Fruit fly (Drosophila melanogaster) whole organism, embryonic: Measurements from ENCODE around the gene Kah.

Experiments used
- Abd-B ChIP-seq: fragments of 200-800 bp; sonication (Bioruptor generic); optimal IDR thresholded peaks from 2 replicates; lab custom pipeline; 2018; ENCODE audit warnings: missing biosample characterization, mild to moderate bottlenecking, missing genetic modification characterization, moderate library complexity
- Adf1 ChIP-seq: fragments of 200-800 bp; sonication (Bioruptor generic); IDR thresholded peaks from 2 replicates; pipeline ENCODE4 v1.3.6; 2022; ENCODE audit warnings: missing biosample characterization, missing genetic modification characterization
- CG10565 ChIP-seq: fragments of 200-800 bp; sonication (Bioruptor generic); optimal IDR thresholded peaks from 3 replicates; lab custom pipeline; 2016; ENCODE audit warnings: missing biosample characterization, mild to moderate bottlenecking, missing genetic modification characterization
- CG12071 ChIP-seq: fragments of 200-800 bp; sonication (Bioruptor generic); optimal IDR thresholded peaks from 3 replicates; lab custom pipeline; 2018; ENCODE audit warnings: missing biosample characterization, mild to moderate bottlenecking, missing genetic modification characterization
- CG13894 ChIP-seq: fragments of 200-800 bp; sonication (Bioruptor generic); optimal IDR thresholded peaks from 3 replicates; lab custom pipeline; 2018; ENCODE audit warnings: missing biosample characterization, mild to moderate bottlenecking, missing genetic modification characterization, moderate library complexity
- CG14965 ChIP-seq: fragments of 200-800 bp; sonication (Bioruptor generic); optimal IDR thresholded peaks from 2 replicates; lab custom pipeline; 2016; ENCODE audit warnings: missing biosample characterization, missing genetic modification characterization, borderline replicate concordance
- CG15269 ChIP-seq: fragments of 200-800 bp; sonication (Bioruptor generic); optimal IDR thresholded peaks from 2 replicates; lab custom pipeline; 2018; ENCODE audit warnings: missing biosample characterization, mild to moderate bottlenecking, missing genetic modification characterization, moderate library complexity
- CG16863 ChIP-seq: fragments of 200-800 bp; sonication (Bioruptor generic); optimal IDR thresholded peaks from 3 replicates; lab custom pipeline; 2016; ENCODE audit warnings: missing biosample characterization, missing genetic modification characterization
- CG18599 ChIP-seq: fragments of 200-800 bp; sonication (Bioruptor generic); optimal IDR thresholded peaks from 3 replicates; lab custom pipeline; 2017; ENCODE audit warnings: missing biosample characterization, missing genetic modification characterization, mild to moderate bottlenecking, moderate library complexity, missing genetic modification reagents
- CG18764 ChIP-seq: fragments of 200-800 bp; sonication (Bioruptor generic); optimal IDR thresholded peaks from 3 replicates; lab custom pipeline; 2016; ENCODE audit warnings: missing biosample characterization, missing genetic modification characterization
- CG31224 ChIP-seq: fragments of 200-800 bp; sonication (Bioruptor generic); IDR thresholded peaks from 2 replicates; pipeline ENCODE4 v1.3.6; 2022; ENCODE audit warnings: missing biosample characterization, missing genetic modification characterization
- CG43689 ChIP-seq: fragments of 200-800 bp; sonication (Bioruptor generic); IDR thresholded peaks from 2 replicates; pipeline ENCODE4 v1.3.6; 2022; ENCODE audit warnings: missing biosample characterization, missing genetic modification characterization
- CG6272 ChIP-seq: fragments of 200-800 bp; sonication (Bioruptor generic); IDR thresholded peaks from 2 replicates; pipeline ENCODE4 v1.3.6; 2022; ENCODE audit warnings: missing biosample characterization, missing genetic modification characterization
- CG7357 ChIP-seq: fragments of 200-800 bp; sonication (Bioruptor generic); IDR thresholded peaks from 3 replicates; pipeline ENCODE4 v1.3.6; 2022; ENCODE audit warnings: missing biosample characterization, missing genetic modification characterization
- CG8359 ChIP-seq: fragments of 200-800 bp; sonication (Bioruptor generic); optimal IDR thresholded peaks from 2 replicates; lab custom pipeline; 2017; ENCODE audit warnings: missing biosample characterization, mild to moderate bottlenecking, missing genetic modification characterization, borderline replicate concordance
- CTCF ChIP-seq: fragments of 200-800 bp; sonication (Bioruptor generic); optimal IDR thresholded peaks from 2 replicates; lab custom pipeline; 2017; ENCODE audit warnings: missing biosample characterization, mild to moderate bottlenecking, missing genetic modification characterization, moderate library complexity
- Dip2 ChIP-seq: fragments of 200-800 bp; sonication (Bioruptor generic); IDR thresholded peaks from 2 replicates; pipeline ENCODE4 v1.3.6; 2022; ENCODE audit warnings: missing biosample characterization, missing genetic modification characterization
- GATAe ChIP-seq: fragments of 200-800 bp; sonication (Bioruptor generic); conservative IDR thresholded peaks from 2 replicates; pipeline ENCODE4 v1.3.6; 2022; ENCODE audit warnings: missing biosample characterization, missing genetic modification characterization
- H2.0 ChIP-seq: fragments of 200-800 bp; sonication (Bioruptor generic); IDR thresholded peaks from 2 replicates; pipeline ENCODE4 v1.3.6; 2022; ENCODE audit warnings: missing biosample characterization, missing genetic modification characterization
- HmgZ ChIP-seq: fragments of 200-800 bp; sonication (Bioruptor generic); optimal IDR thresholded peaks from 2 replicates; lab custom pipeline; 2018; ENCODE audit warnings: missing biosample characterization, mild to moderate bottlenecking, missing genetic modification characterization
- Hr51 ChIP-seq, 2 experiments: fragments of 200-800 bp; sonication (Bioruptor generic); optimal IDR thresholded peaks; 2 replicates in 1 of 2; 3 replicates in 1 of 2; lab custom pipeline; 2016 to 2018; ENCODE audit warnings: missing biosample characterization in 2 of 2, missing genetic modification characterization in 2 of 2, mild to moderate bottlenecking in 1 of 2, moderate library complexity in 1 of 2
- NC2β ChIP-seq: fragments of 200-800 bp; sonication (Bioruptor generic); optimal IDR thresholded peaks from 2 replicates; lab custom pipeline; 2016; ENCODE audit warnings: missing biosample characterization, missing genetic modification characterization
- Nf-YB ChIP-seq: fragments of 200-800 bp; sonication (Bioruptor generic); optimal IDR thresholded peaks from 3 replicates; lab custom pipeline; 2019; ENCODE audit warnings: missing biosample characterization, mild to moderate bottlenecking, missing genetic modification characterization, moderate library complexity
- Rfx ChIP-seq: fragments of 200-800 bp; sonication (Bioruptor generic); IDR thresholded peaks from 2 replicates; pipeline ENCODE4 v1.3.6; 2022; ENCODE audit warnings: missing biosample characterization, missing genetic modification characterization
- Xbp1 ChIP-seq: fragments of 200-800 bp; sonication (Bioruptor generic); optimal IDR thresholded peaks from 3 replicates; lab custom pipeline; 2016; ENCODE audit warnings: missing biosample characterization, mild to moderate bottlenecking, missing genetic modification characterization
- Xrp1 ChIP-seq: fragments of 200-800 bp; sonication (Bioruptor generic); IDR thresholded peaks from 2 replicates; pipeline ENCODE4 v1.3.6; 2022; ENCODE audit warnings: missing biosample characterization, missing genetic modification characterization
- YL-1 ChIP-seq: fragments of 200-800 bp; sonication (Bioruptor generic); optimal IDR thresholded peaks from 3 replicates; lab custom pipeline; 2017; ENCODE audit warnings: missing biosample characterization, mild to moderate bottlenecking, missing genetic modification characterization
- ase ChIP-seq: fragments of 200-800 bp; sonication (Bioruptor generic); IDR thresholded peaks from 3 replicates; pipeline ENCODE4 v1.3.6; 2022; ENCODE audit warnings: missing biosample characterization, missing genetic modification characterization
- chif ChIP-seq, 2 experiments: fragments of 200-800 bp; sonication (Bioruptor generic); optimal IDR thresholded peaks; 3 replicates each; lab custom pipeline; 2016; ENCODE audit warnings: missing biosample characterization in 2 of 2, missing genetic modification characterization in 2 of 2
- danr ChIP-seq: fragments of 200-800 bp; sonication (Bioruptor generic); IDR thresholded peaks from 2 replicates; pipeline ENCODE4 v1.3.6; 2022; ENCODE audit warnings: missing biosample characterization, missing genetic modification characterization
- dimm ChIP-seq: fragments of 200-800 bp; sonication (Bioruptor generic); IDR thresholded peaks from 2 replicates; pipeline ENCODE4 v1.3.6; 2022; ENCODE audit warnings: missing biosample characterization, missing genetic modification characterization
- disco-r ChIP-seq: fragments of 200-800 bp; sonication (Bioruptor generic); optimal IDR thresholded peaks from 2 replicates; lab custom pipeline; 2016; ENCODE audit warnings: missing biosample characterization, missing genetic modification characterization
- dpn ChIP-seq, 2 experiments: fragments of 200-800 bp; sonication (Bioruptor generic); optimal IDR thresholded peaks; 3 replicates each; lab custom pipeline; 2016; ENCODE audit warnings: missing biosample characterization in 2 of 2, missing genetic modification characterization in 2 of 2
- dysf ChIP-seq: fragments of 200-800 bp; sonication (Bioruptor generic); IDR thresholded peaks from 3 replicates; pipeline ENCODE4 v1.3.6; 2022; ENCODE audit warnings: missing biosample characterization, missing genetic modification characterization
- eve ChIP-seq, 2 experiments: fragments of >200 bp; optimal IDR thresholded peaks; 2 replicates each; lab custom pipeline; 2017; ENCODE audit warnings: missing biosample characterization in 2 of 2, missing genetic modification characterization in 2 of 2
- fd3F ChIP-seq: fragments of 200-800 bp; sonication (Bioruptor generic); optimal IDR thresholded peaks from 2 replicates; lab custom pipeline; 2018; ENCODE audit warnings: missing biosample characterization, mild to moderate bottlenecking, missing genetic modification characterization, moderate library complexity
- ftz-f1 ChIP-seq: fragments of 200-800 bp; sonication (Bioruptor generic); optimal IDR thresholded peaks from 2 replicates; lab custom pipeline; 2016; ENCODE audit warnings: missing biosample characterization, missing genetic modification characterization
- fu2 ChIP-seq: fragments of 200-800 bp; sonication (Bioruptor generic); optimal IDR thresholded peaks from 2 replicates; lab custom pipeline; 2016; ENCODE audit warnings: missing biosample characterization, missing genetic modification characterization
- gsb ChIP-seq: fragments of 200-800 bp; sonication (Bioruptor generic); IDR thresholded peaks from 2 replicates; pipeline ENCODE4 v1.3.6; 2022; ENCODE audit warnings: missing biosample characterization, missing genetic modification characterization
- hb ChIP-seq: fragments of 200-800 bp; sonication (Bioruptor generic); IDR thresholded peaks from 3 replicates; pipeline ENCODE4 v1.3.6; 2022; ENCODE audit warnings: missing biosample characterization, missing genetic modification characterization; ENCODE audit not compliant: partially characterized antibody
- inv ChIP-seq: fragments of 200-800 bp; sonication (Bioruptor generic); IDR thresholded peaks from 2 replicates; pipeline ENCODE4 v1.3.6; 2022; ENCODE audit warnings: missing biosample characterization, missing genetic modification characterization; ENCODE audit not compliant: partially characterized antibody
- kah ChIP-seq: fragments of 200-800 bp; sonication (Bioruptor generic); optimal IDR thresholded peaks from 2 replicates; lab custom pipeline; 2018; ENCODE audit warnings: missing biosample characterization, mild to moderate bottlenecking, missing genetic modification characterization
- klu ChIP-seq: fragments of 200-800 bp; sonication (Bioruptor generic); IDR thresholded peaks from 2 replicates; pipeline ENCODE4 v1.3.6; 2022; ENCODE audit warnings: missing biosample characterization, missing genetic modification characterization
- mam ChIP-seq: fragments of 200-800 bp; sonication (Bioruptor generic); optimal IDR thresholded peaks from 3 replicates; lab custom pipeline; 2016; ENCODE audit warnings: missing biosample characterization, missing genetic modification characterization
- org-1 ChIP-seq: fragments of 200-800 bp; sonication (Bioruptor generic); optimal IDR thresholded peaks from 2 replicates; lab custom pipeline; 2017; ENCODE audit warnings: missing biosample characterization, missing genetic modification characterization
- pum ChIP-seq: fragments of 200-800 bp; sonication (Bioruptor generic); optimal IDR thresholded peaks from 2 replicates; lab custom pipeline; 2016; ENCODE audit warnings: missing biosample characterization, missing genetic modification characterization
- sens ChIP-seq: fragments of 200-800 bp; sonication (Bioruptor generic); peaks from one replicate; lab custom pipeline; 2016; ENCODE audit warnings: missing biosample characterization, missing genetic modification characterization
- seq ChIP-seq: fragments of 200-800 bp; sonication (Bioruptor generic); IDR thresholded peaks from 2 replicates; pipeline ENCODE4 v1.3.6; 2022; ENCODE audit warnings: missing biosample characterization, missing genetic modification characterization
- stc ChIP-seq: fragments of 200-800 bp; sonication (Bioruptor generic); IDR thresholded peaks from 2 replicates; pipeline ENCODE4 v1.3.6; 2022; ENCODE audit warnings: missing biosample characterization, missing genetic modification characterization
- vvl ChIP-seq: fragments of 200-800 bp; sonication (Bioruptor generic); IDR thresholded peaks from 2 replicates; pipeline ENCODE4 v1.3.6; 2022; ENCODE audit warnings: missing biosample characterization, missing genetic modification characterization

The Kah gene

DNA sequence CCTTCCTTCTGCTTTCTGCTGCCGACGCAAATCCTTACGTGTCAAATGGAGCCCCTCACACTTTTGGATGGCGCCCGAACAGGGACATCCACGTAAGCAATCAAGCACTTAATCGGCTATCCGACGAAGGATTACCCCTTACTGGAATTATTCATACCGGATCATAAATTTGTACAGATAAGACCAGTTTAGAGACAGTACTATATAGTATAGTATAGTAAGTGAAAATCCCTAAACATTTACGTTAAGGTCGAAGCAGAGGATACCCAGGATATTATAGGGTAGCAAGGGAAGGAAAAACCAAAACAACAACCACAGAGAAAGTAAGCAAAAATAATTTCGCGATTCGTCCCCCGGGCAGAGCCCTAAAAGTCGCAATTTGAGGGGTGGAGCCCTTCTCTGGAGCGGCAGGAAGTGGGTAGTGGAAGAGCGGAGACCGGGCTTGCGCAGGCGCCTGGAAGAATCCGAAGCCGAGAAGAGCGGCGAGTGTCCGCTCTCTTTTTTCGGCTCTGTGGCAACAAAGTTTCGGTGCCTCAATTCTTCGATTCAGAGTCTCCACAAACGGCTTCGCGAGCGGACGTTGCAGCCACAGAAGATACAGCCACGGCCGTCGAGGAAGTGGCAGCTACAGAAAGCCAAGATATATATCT is 43.4 kb downstream of the Kah start (continued):
- peak; percentile 58; the same call in 1 of the 3 replicates for TF ChIP-seq ase
- peak; percentile 49 to 71 for TF ChIP-seq Hr51 (GFP tag; optimal IDR thresholded peaks at IDR 0.05; lab: Kevin White, UChicago)
- TF ChIP-seq Xrp1 (GFP tag; lab: Robert Waterston, UW) = peak; percentile 65
- TF ChIP-seq CG15269 (tag; lab: Kevin White, UChicago) = peak; percentile 72
- no peak for TF ChIP-seq YL-1 (GFP tag; lab: Kevin White, UChicago)
- TF ChIP-seq stc (GFP tag; lab: Robert Waterston, UW) = 0 out of 2 replicates have a peak, but pooled peaks have one; percentile 33
- TF ChIP-seq danr = peak; percentile 36; the same call in 1 of the 2 replicates
- TF ChIP-seq CTCF (GFP tag; lab: Kevin White, UChicago) = no peak
- TF ChIP-seq chif (GFP tag; optimal IDR thresholded peaks at IDR 0.05; lab: Kevin White, UChicago) = peak; percentile 30 to 70
- 0 out of 3 replicates have a peak, but pooled peaks have one; percentile 38 for TF ChIP-seq CG7357 (GFP tag; lab: Robert Waterston, UW)
- peak; percentile 51 for TF ChIP-seq H2.0 (GFP tag; lab: Robert Waterston, UW)
- TF ChIP-seq org-1 (GFP tag; lab: Kevin White, UChicago) = peak; percentile 66
- 0 out of 2 replicates have a peak, but pooled peaks have one; percentile 17 for TF ChIP-seq CG43689 (GFP tag; lab: Robert Waterston, UW)
- TF ChIP-seq GATAe = no peak; the same call in 1 of the 2 replicates
- peak; percentile 74 for TF ChIP-seq Xbp1
- TF ChIP-seq disco-r (GFP tag; lab: Kevin White, UChicago) = no peak
- peak; percentile 28 for TF ChIP-seq CG16863 (GFP tag; lab: Kevin White, UChicago)
- peak; percentile 25 for TF ChIP-seq Abd-B (GFP tag; lab: Kevin White, UChicago)
- TF ChIP-seq fd3F (GFP tag; lab: Kevin White, UChicago) = peak; percentile 51
- TF ChIP-seq ftz-f1 = no peak
- TF ChIP-seq CG14965 (GFP tag; lab: Kevin White, UChicago) = no peak
- TF ChIP-seq eve (GFP tag; optimal IDR thresholded peaks at IDR 0.05; lab: Kevin White, UChicago) = peak in 1 of 2 experiments; percentile 29
- peak; percentile 14 for TF ChIP-seq NC2β (GFP tag; lab: Kevin White, UChicago)
- TF ChIP-seq CG18764 (GFP tag; lab: Kevin White, UChicago) = no peak
- TF ChIP-seq pum (GFP tag; lab: Kevin White, UChicago) = peak; percentile 39
- peak; percentile 91 for TF ChIP-seq sens
- TF ChIP-seq CG12071 = peak; percentile 67
- no peak for TF ChIP-seq Dip2 (GFP tag; lab: Robert Waterston, UW)
- TF ChIP-seq dimm = 0 out of 2 replicates have a peak, but pooled peaks have one; percentile 6
- TF ChIP-seq vvl (GFP tag; lab: Robert Waterston, UW) = peak; percentile 81
- TF ChIP-seq Rfx (GFP tag; lab: Robert Waterston, UW) = peak; percentile 83
- TF ChIP-seq HmgZ (tag; lab: Kevin White, UChicago) = peak; percentile 76
- TF ChIP-seq Adf1 (GFP tag; lab: Robert Waterston, UW) = peak; percentile 44
- peak; percentile 57 for TF ChIP-seq fu2
- no peak for TF ChIP-seq CG8359 (GFP tag; lab: Kevin White, UChicago)
- peak; percentile 84 for TF ChIP-seq CG13894 (tag; lab: Kevin White, UChicago)
- TF ChIP-seq dpn (GFP tag; optimal IDR thresholded peaks at IDR 0.05; lab: Kevin White, UChicago) = peak; percentile 60 to 69
- no peak for TF ChIP-seq hb
- TF ChIP-seq inv = no peak
- TF ChIP-seq CG6272 (GFP tag; lab: Robert Waterston, UW) = 0 out of 2 replicates have a peak, but pooled peaks have one; percentile 12
- peak; percentile 80 for TF ChIP-seq dysf (GFP tag; lab: Robert Waterston, UW)
- no peak; the same call in 1 of the 2 replicates for TF ChIP-seq gsb (GFP tag; lab: Robert Waterston, UW)
- peak; percentile 93 for TF ChIP-seq CG18599
- TF ChIP-seq klu (GFP tag; lab: Robert Waterston, UW) = peak; percentile 28; the same call in 1 of the 2 replicates
- no peak for TF ChIP-seq Nf-YB
- TF ChIP-seq mam (GFP tag; lab: Kevin White, UChicago) = peak; percentile 76
- no peak for TF ChIP-seq CG10565 (GFP tag; lab: Kevin White, UChicago)
- TF ChIP-seq CG31224 (GFP tag; lab: Robert Waterston, UW) = peak; percentile 50
- no peak for TF ChIP-seq kah (GFP tag; lab: Kevin White, UChicago)
- peak; percentile 39; the same call in 1 of the 2 replicates for TF ChIP-seq seq (GFP tag; lab: Robert Waterston, UW)
